Worm (Caenorhabditis elegans) whole organism, mixed stage, embryonic: ENCODE measurements around the gene C17C3.11.

Experiments used
- M03D4.4 ChIP-seq: sonication (generic microtip); optimal IDR thresholded peaks from 2 replicates; lab custom pipeline; 2017; ENCODE audit warnings: mild to moderate bottlenecking, missing genetic modification characterization, missing compliant biosample characterization
- bed-3 ChIP-seq: fragments of 200-800 bp; sonication (Bioruptor generic); optimal IDR thresholded peaks from 3 replicates; lab custom pipeline; 2018; ENCODE audit warnings: mild to moderate bottlenecking, missing genetic modification characterization, moderate library complexity, missing compliant biosample characterization
- blmp-1 ChIP-seq: fragments of 150-350 bp; optimal IDR thresholded peaks from 2 replicates; lab custom pipeline; 2014; ENCODE audit warnings: missing biosample characterization, missing genetic modification characterization
- ceh-39 ChIP-seq: fragments of 150-350 bp; optimal IDR thresholded peaks from 2 replicates; lab custom pipeline; 2014; ENCODE audit warnings: missing biosample characterization, missing genetic modification characterization
- ceh-43 ChIP-seq: fragments of 200-800 bp; sonication (Bioruptor generic); optimal IDR thresholded peaks from 2 replicates; lab custom pipeline; 2018; ENCODE audit warnings: mild to moderate bottlenecking, missing genetic modification characterization, moderate library complexity, missing compliant biosample characterization
- ceh-83 ChIP-seq: fragments of 200-800 bp; sonication (Bioruptor generic); optimal IDR thresholded peaks from 2 replicates; lab custom pipeline; 2018; ENCODE audit warnings: mild to moderate bottlenecking, missing genetic modification characterization, missing compliant biosample characterization
- ces-1 ChIP-seq: fragments of 150-350 bp; optimal IDR thresholded peaks from 2 replicates; lab custom pipeline; 2014; ENCODE audit warnings: missing biosample characterization, missing genetic modification reagents, missing genetic modification characterization
- cnd-1 ChIP-seq: fragments of 200-800 bp; sonication (Bioruptor generic); optimal IDR thresholded peaks from 2 replicates; lab custom pipeline; 2018; ENCODE audit warnings: mild to moderate bottlenecking, missing genetic modification characterization, missing compliant biosample characterization
- drap-1 ChIP-seq: fragments of 200-800 bp; sonication (Bioruptor generic); optimal IDR thresholded peaks from 3 replicates; lab custom pipeline; 2018; ENCODE audit warnings: mild to moderate bottlenecking, missing genetic modification characterization, missing compliant biosample characterization
- elt-1 ChIP-seq: sonication (generic microtip); optimal IDR thresholded peaks from 2 replicates; lab custom pipeline; 2017; ENCODE audit warnings: missing genetic modification characterization, mild to moderate bottlenecking, missing compliant biosample characterization, antibody characterized with exemption, moderate library complexity, borderline replicate concordance; ENCODE audit not compliant: insufficient read depth
- elt-3 ChIP-seq: fragments of 150-350 bp; optimal IDR thresholded peaks from 2 replicates; lab custom pipeline; 2014; ENCODE audit warnings: missing biosample characterization, missing genetic modification characterization
- flh-1 ChIP-seq: fragments of 200-800 bp; sonication (Bioruptor generic); optimal IDR thresholded peaks from 2 replicates; lab custom pipeline; 2018; ENCODE audit warnings: mild to moderate bottlenecking, missing genetic modification characterization, moderate library complexity, missing compliant biosample characterization
- ham-2 ChIP-seq: fragments of 200-800 bp; sonication (Bioruptor generic); optimal IDR thresholded peaks from 2 replicates; lab custom pipeline; 2018; ENCODE audit warnings: mild to moderate bottlenecking, missing genetic modification characterization, missing compliant biosample characterization
- hlh-1 ChIP-seq: fragments of 150-350 bp; optimal IDR thresholded peaks from 2 replicates; lab custom pipeline; 2014; ENCODE audit warnings: missing biosample characterization, missing genetic modification reagents, missing genetic modification characterization
- lin-13 ChIP-seq: fragments of 150-350 bp; optimal IDR thresholded peaks from 2 replicates; lab custom pipeline; 2014; ENCODE audit warnings: missing biosample characterization, missing genetic modification characterization
- lin-32 ChIP-seq: fragments of 200-800 bp; sonication (Bioruptor generic); optimal IDR thresholded peaks from 2 replicates; lab custom pipeline; 2018; ENCODE audit warnings: mild to moderate bottlenecking, missing genetic modification characterization, missing compliant biosample characterization
- lsy-2 ChIP-seq: fragments of 150-350 bp; optimal IDR thresholded peaks from 2 replicates; lab custom pipeline; 2014; ENCODE audit warnings: missing biosample characterization, missing genetic modification characterization
- mab-5 ChIP-seq: fragments of 150-350 bp; optimal IDR thresholded peaks from 2 replicates; lab custom pipeline; 2014; ENCODE audit warnings: missing biosample characterization, missing genetic modification characterization
- mep-1 ChIP-seq: fragments of 150-350 bp; optimal IDR thresholded peaks from 2 replicates; lab custom pipeline; 2017; ENCODE audit warnings: missing biosample characterization, missing genetic modification reagents, missing genetic modification characterization, inconsistent platforms
- mls-2 ChIP-seq: sonication (generic microtip); optimal IDR thresholded peaks from 2 replicates; lab custom pipeline; 2016; ENCODE audit warnings: mild to moderate bottlenecking, missing genetic modification characterization, moderate library complexity, missing compliant biosample characterization
- nhr-12 ChIP-seq: fragments of 150-350 bp; optimal IDR thresholded peaks from 2 replicates; lab custom pipeline; 2014; ENCODE audit warnings: missing biosample characterization, missing genetic modification characterization
- nhr-2 ChIP-seq: fragments of 150-350 bp; optimal IDR thresholded peaks from 2 replicates; lab custom pipeline; 2014; ENCODE audit warnings: missing biosample characterization, missing genetic modification characterization
- nhr-237 ChIP-seq: fragments of 150-350 bp; optimal IDR thresholded peaks from 2 replicates; lab custom pipeline; 2014; ENCODE audit warnings: missing biosample characterization, missing genetic modification characterization
- nhr-28 ChIP-seq: fragments of 150-350 bp; optimal IDR thresholded peaks from 2 replicates; lab custom pipeline; 2014; ENCODE audit warnings: missing biosample characterization, missing genetic modification characterization
- nhr-76 ChIP-seq: sonication (generic microtip); optimal IDR thresholded peaks from 2 replicates; lab custom pipeline; 2017; ENCODE audit warnings: missing biosample characterization, missing genetic modification characterization
- pha-4 ChIP-seq: fragments of 150-350 bp; optimal IDR thresholded peaks from 2 replicates; lab custom pipeline; 2018; ENCODE audit warnings: missing biosample characterization, missing genetic modification reagents, missing genetic modification characterization
- sem-2 ChIP-seq: fragments of 200-800 bp; sonication (Bioruptor generic); optimal IDR thresholded peaks from 2 replicates; lab custom pipeline; 2018; ENCODE audit warnings: mild to moderate bottlenecking, missing genetic modification characterization, missing compliant biosample characterization
- snpc-4 ChIP-seq: fragments of 150-350 bp; optimal IDR thresholded peaks from 2 replicates; lab custom pipeline; 2014; ENCODE audit warnings: missing biosample characterization, missing genetic modification characterization
- sptf-1 ChIP-seq: sonication (generic microtip); optimal IDR thresholded peaks from 2 replicates; lab custom pipeline; 2017; ENCODE audit warnings: mild to moderate bottlenecking, missing genetic modification characterization, moderate library complexity, missing compliant biosample characterization
- tbx-8 ChIP-seq: fragments of 200-800 bp; sonication (Bioruptor generic); optimal IDR thresholded peaks from 2 replicates; lab custom pipeline; 2018; ENCODE audit warnings: mild to moderate bottlenecking, missing genetic modification characterization, moderate library complexity, missing compliant biosample characterization
- unc-120 ChIP-seq: sonication (generic microtip); optimal IDR thresholded peaks from 2 replicates; lab custom pipeline; 2017; ENCODE audit warnings: missing genetic modification characterization, missing compliant biosample characterization; ENCODE audit not compliant: poor library complexity, severe bottlenecking
- unc-39 ChIP-seq: fragments of 150-350 bp; optimal IDR thresholded peaks from 2 replicates; lab custom pipeline; 2014; ENCODE audit warnings: missing biosample characterization, missing genetic modification characterization
- unc-62 ChIP-seq: fragments of 150-350 bp; optimal IDR thresholded peaks from 2 replicates; lab custom pipeline; 2014; ENCODE audit warnings: missing biosample characterization, missing genetic modification reagents, missing genetic modification characterization
- zip-8 ChIP-seq: fragments of 150-350 bp; optimal IDR thresholded peaks from 2 replicates; lab custom pipeline; 2014; ENCODE audit warnings: missing biosample characterization, missing genetic modification characterization
- ztf-11 ChIP-seq: fragments of 150-350 bp; optimal IDR thresholded peaks from 2 replicates; lab custom pipeline; 2014; ENCODE audit warnings: missing biosample characterization, missing genetic modification characterization

Gene C17C3.11

DNA sequence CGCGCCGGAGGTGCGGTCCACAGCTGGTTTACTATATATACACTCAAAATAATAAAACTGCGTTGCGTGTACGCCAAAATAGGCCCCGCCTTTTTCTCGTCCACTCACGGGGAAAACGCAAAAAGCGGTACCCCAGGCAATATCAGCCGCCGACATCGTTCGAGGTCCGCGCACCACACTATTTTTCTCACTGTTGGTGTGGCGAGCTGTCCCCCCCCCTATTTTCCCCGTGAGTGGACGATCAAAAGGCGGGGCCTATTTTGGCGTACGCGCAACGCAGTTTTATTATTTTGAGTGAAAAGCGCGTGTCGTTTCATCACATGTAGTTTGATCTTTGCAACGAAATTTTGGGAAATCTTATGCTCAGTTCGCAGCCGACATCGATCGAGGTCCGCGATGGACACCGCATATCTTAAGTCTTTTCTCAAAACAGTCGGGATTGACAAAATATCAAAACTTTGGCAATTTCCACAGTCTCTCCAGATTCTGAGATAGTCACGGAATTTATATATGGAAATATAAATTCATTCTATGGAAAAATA lies 27.5 kb downstream of the C17C3.11 start:
- no peak for TF ChIP-seq ceh-39 (tag; lab: Kevin White, UChicago)
- no peak for TF ChIP-seq lin-32 (GFP tag; lab: Kevin White, UChicago)
- TF ChIP-seq elt-3 = no peak
- no peak for TF ChIP-seq lin-13 (tag; lab: Kevin White, UChicago)
- no peak for TF ChIP-seq ceh-43
- no peak for TF ChIP-seq lsy-2 (tag; lab: Kevin White, UChicago)
- no peak for TF ChIP-seq nhr-2

DNA sequence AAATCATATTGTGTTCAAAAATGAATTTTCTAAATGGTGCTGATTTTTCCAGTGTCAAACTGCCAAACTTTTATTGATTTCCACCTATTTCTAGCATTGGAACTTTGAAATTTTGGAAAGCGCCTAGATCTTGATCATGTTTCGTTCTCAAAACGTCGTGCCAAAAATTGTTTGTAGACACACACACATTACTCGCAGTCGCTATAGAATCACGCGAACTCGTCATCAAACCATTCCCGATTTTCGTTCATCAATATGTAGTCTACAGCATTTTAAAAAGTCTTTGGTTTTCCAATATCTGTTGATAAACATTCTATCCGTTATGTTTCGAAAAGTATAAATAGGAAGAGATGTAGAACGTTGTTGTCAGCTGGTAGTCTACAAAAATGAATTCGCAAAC lies 32.6 kb downstream of the C17C3.11 start, which contains the start of the genes C17C3.1 and C17C3.15:
Gene C17C3.1, plus strand, starts transcription at position 301 of the 400 bp plus-strand sequence.
Gene C17C3.15, plus strand, starts transcription at position 383 of the 400 bp plus-strand sequence.
- no peak for TF ChIP-seq flh-1 (GFP tag; lab: Kevin White, UChicago)
- no peak for TF ChIP-seq M03D4.4 (tag; lab: Kevin White, UChicago)
- no peak for TF ChIP-seq zip-8 (tag; lab: Kevin White, UChicago)
- no peak for TF ChIP-seq ham-2 (GFP tag; lab: Kevin White, UChicago)
- no peak for TF ChIP-seq mep-1 (tag; lab: Kevin White, UChicago)
- TF ChIP-seq cnd-1 (tag; lab: Kevin White, UChicago) = no peak
- no peak for TF ChIP-seq sptf-1
- TF ChIP-seq, all 35 proteins: peak for 0

DNA sequence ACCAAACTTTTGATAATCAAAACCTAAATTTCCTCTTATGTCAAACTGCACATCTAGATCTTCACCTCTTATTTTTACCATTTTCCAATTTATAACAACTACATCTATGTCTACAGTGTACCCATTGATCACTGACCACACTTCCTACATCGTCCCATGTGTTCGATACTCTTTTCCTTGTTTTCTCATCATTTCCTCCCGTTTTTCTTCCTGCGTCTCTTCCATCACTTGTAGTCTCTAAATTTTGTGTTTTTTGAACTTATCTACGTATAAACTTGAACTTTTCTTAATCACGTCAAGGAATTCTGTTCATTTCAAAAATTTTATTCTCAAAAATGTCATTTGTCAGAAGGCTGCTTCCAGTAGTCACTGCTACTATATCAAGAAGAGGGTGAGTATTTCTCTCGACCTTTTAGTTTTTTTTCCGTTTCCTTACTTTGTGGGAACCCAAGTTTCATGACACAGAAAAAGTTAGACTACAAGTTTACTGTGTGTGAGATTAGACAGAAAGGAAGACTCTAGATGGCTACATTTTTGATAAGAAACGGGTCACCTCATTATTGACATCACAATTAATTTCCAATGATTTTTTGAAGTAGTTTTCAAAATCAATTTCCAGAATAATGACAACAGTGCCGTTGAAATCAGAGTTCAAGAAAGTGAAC lies 34.6 kb downstream of the C17C3.11 start:
- TF ChIP-seq lin-32 (GFP tag; lab: Kevin White, UChicago) = no peak
- TF ChIP-seq ztf-11 (tag; lab: Kevin White, UChicago) = no peak
- TF ChIP-seq zip-8 (tag; lab: Kevin White, UChicago) = no peak
- TF ChIP-seq nhr-237 (tag; lab: Kevin White, UChicago) = no peak

DNA sequence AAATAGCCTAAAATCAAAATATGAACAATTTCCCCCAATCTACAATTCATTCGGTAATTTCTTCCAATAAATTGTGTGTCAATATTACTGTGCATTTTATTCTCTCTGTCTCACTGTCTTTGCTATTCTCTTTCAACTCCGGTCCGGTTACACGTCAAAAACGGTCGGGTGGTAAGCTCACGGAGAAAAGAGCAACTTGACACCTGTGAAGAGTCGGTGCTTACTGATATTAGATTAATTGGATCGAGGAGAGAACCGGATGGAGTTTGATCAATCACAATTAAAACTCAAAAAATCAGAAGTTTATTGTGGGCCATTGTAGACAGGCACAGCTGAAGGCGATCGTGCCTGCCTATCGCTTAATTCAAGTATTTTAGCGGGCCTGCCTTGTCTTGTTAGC lies 37.3 kb downstream of the C17C3.11 start:
- TF ChIP-seq unc-120 (tag; lab: Kevin White, UChicago) (no peak), sptf-1 (no peak), elt-1 (no peak), ces-1 (GFP tag; lab: Kevin White, UChicago) (no peak), cnd-1 (tag; lab: Kevin White, UChicago) (no peak), zip-8 (tag; lab: Kevin White, UChicago) (no peak)

DNA sequence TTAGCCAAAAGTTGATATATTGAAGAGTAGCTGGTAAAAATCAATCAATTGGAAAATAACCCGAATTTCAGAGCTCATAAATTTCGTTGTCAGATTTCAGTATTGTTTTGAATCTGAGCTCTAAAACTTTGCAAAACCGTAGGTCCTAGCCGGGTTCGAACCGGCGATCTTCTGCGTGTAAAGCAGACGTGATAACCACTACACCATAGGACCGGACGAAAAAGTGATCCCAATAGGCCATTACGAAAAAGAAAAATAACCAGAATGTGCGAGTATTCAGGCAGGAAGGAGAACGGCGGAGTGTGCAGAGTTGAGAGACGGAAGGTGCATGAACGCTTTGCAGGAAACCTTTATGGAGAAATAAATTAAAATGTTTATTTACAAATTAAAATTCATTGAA lies 39.4 kb downstream of the C17C3.11 start:
- TF ChIP-seq ceh-39 (tag; lab: Kevin White, UChicago) (no peak), ham-2 (GFP tag; lab: Kevin White, UChicago) (peak; percentile 50), drap-1 (GFP tag; lab: Kevin White, UChicago) (peak; percentile 58), mls-2 (tag; lab: Kevin White, UChicago) (no peak), M03D4.4 (tag; lab: Kevin White, UChicago) (peak; percentile 70), ceh-83 (peak; percentile 75), elt-1 (no peak), flh-1 (GFP tag; lab: Kevin White, UChicago) (peak; percentile 19), sptf-1 (peak; percentile 68), pha-4 (tag; lab: Kevin White, UChicago) (no peak), unc-62 (GFP tag; lab: Kevin White, UChicago) (no peak), sem-2 (peak; percentile 21), nhr-76 (tag; lab: Kevin White, UChicago) (no peak), ceh-43 (no peak), bed-3 (no peak), nhr-237 (tag; lab: Kevin White, UChicago) (no peak), lsy-2 (tag; lab: Kevin White, UChicago) (no peak), cnd-1 (tag; lab: Kevin White, UChicago) (peak; percentile 48), hlh-1 (tag; lab: Kevin White, UChicago) (no peak), zip-8 (tag; lab: Kevin White, UChicago) (no peak), tbx-8 (GFP tag; lab: Kevin White, UChicago) (no peak), unc-39 (tag; lab: Kevin White, UChicago) (no peak), ztf-11 (tag; lab: Kevin White, UChicago) (no peak), nhr-28 (tag; lab: Kevin White, UChicago) (no peak), snpc-4 (no peak), lin-13 (tag; lab: Kevin White, UChicago) (no peak), mep-1 (tag; lab: Kevin White, UChicago) (no peak), mab-5 (no peak), elt-3 (no peak), blmp-1 (tag; lab: Kevin White, UChicago) (no peak), unc-120 (tag; lab: Kevin White, UChicago) (peak; percentile 24), nhr-12 (tag; lab: Kevin White, UChicago) (no peak), ces-1 (GFP tag; lab: Kevin White, UChicago) (no peak), lin-32 (GFP tag; lab: Kevin White, UChicago) (peak; percentile 28), nhr-2 (no peak)
